Worm (Caenorhabditis elegans) whole organism, midembryonic: ENCODE measurements around the gene F20A1.4.
"Not testable (repeated sequence)": the region's sequence is repeated elsewhere in the genome, so short reads cannot be mapped to it uniquely, and the experiment has no call there.

Experiments used
- T22C8.4 ChIP-seq: fragments of 200-800 bp; sonication (Bioruptor generic); IDR thresholded peaks from 2 replicates; pipeline ENCODE4 v1.3.6; 2022; ENCODE audit warnings: missing genetic modification characterization, missing compliant biosample characterization
- cog-1 ChIP-seq: sonication (generic microtip); optimal IDR thresholded peaks from 2 replicates; lab custom pipeline; 2016; ENCODE audit warnings: missing genetic modification characterization, missing compliant biosample characterization
- flt-1 ChIP-seq: fragments of 200-800 bp; sonication (Bioruptor generic); IDR thresholded peaks from 2 replicates; pipeline ENCODE4 v1.3.6; 2022; ENCODE audit warnings: missing genetic modification characterization, missing compliant biosample characterization
- klf-2 ChIP-seq: fragments of 200-800 bp; sonication (Bioruptor generic); conservative IDR thresholded peaks from 2 replicates; pipeline ENCODE4 v1.3.6; 2022; ENCODE audit warnings: missing genetic modification reagents, missing genetic modification characterization, missing compliant biosample characterization
- med-1 ChIP-seq: sonication (generic microtip); optimal IDR thresholded peaks from 2 replicates; lab custom pipeline; 2017; ENCODE audit warnings: missing genetic modification characterization, mild to moderate bottlenecking, missing compliant biosample characterization, antibody characterized with exemption, missing genetic modification reagents; ENCODE audit not compliant: insufficient read depth
- ref-1 ChIP-seq: fragments of 200-800 bp; sonication (Bioruptor generic); conservative IDR thresholded peaks from 2 replicates; pipeline ENCODE4 v1.3.6; 2022; ENCODE audit warnings: missing genetic modification reagents, missing genetic modification characterization, missing compliant biosample characterization
- tab-1 ChIP-seq: fragments of 200-800 bp; sonication (Bioruptor generic); IDR thresholded peaks from 2 replicates; pipeline ENCODE4 v1.3.6; 2022; ENCODE audit warnings: missing genetic modification characterization, missing compliant biosample characterization
- ztf-23 ChIP-seq: fragments of 200-800 bp; sonication (Bioruptor generic); IDR thresholded peaks from 2 replicates; pipeline ENCODE4 v1.3.6; 2022; ENCODE audit warnings: missing genetic modification reagents, missing genetic modification characterization, missing compliant biosample characterization
- ztf-29 ChIP-seq: fragments of 200-800 bp; sonication (Bioruptor generic); IDR thresholded peaks from 2 replicates; pipeline ENCODE4 v1.3.6; 2022; ENCODE audit warnings: missing genetic modification reagents, missing genetic modification characterization, missing compliant biosample characterization

Gene F20A1.4

ce11 chrV:7021772-7022171, at the start of gene F20A1.4:
Gene F20A1.4, minus strand, starts transcription at chrV:7021872.
- TF ChIP-seq cog-1 (no peak), T22C8.4 (GFP tag; lab: Robert Waterston, UW) (no peak), tab-1 (GFP tag; lab: Robert Waterston, UW) (no peak), ztf-29 (GFP tag; lab: Robert Waterston, UW) (no peak), ref-1 (GFP tag; lab: Robert Waterston, UW) (no peak), klf-2 (GFP tag; lab: Robert Waterston, UW) (no peak), med-1 (GFP tag; lab: Kevin White, UChicago) (no peak), flt-1 (GFP tag; lab: Robert Waterston, UW) (no peak), ztf-23 (GFP tag; lab: Robert Waterston, UW) (no peak)

ce11 chrV:7069605-7070004, 47.9 kb upstream of the F20A1.4 start:
- TF ChIP-seq T22C8.4 (GFP tag; lab: Robert Waterston, UW) (no peak), ztf-23 (GFP tag; lab: Robert Waterston, UW) (no peak), flt-1 (GFP tag; lab: Robert Waterston, UW) (no peak), ref-1 (GFP tag; lab: Robert Waterston, UW) (no peak), cog-1 (no peak), ztf-29 (GFP tag; lab: Robert Waterston, UW) (no peak), tab-1 (GFP tag; lab: Robert Waterston, UW) (no peak), med-1 (GFP tag; lab: Kevin White, UChicago) (no peak), klf-2 (GFP tag; lab: Robert Waterston, UW) (no peak)

ce11 chrV:7068861-7069260, 47.2 kb upstream of the F20A1.4 start:
- TF ChIP-seq ref-1 (GFP tag; lab: Robert Waterston, UW) (no peak), tab-1 (GFP tag; lab: Robert Waterston, UW) (no peak), klf-2 (GFP tag; lab: Robert Waterston, UW) (no peak), med-1 (GFP tag; lab: Kevin White, UChicago) (no peak), flt-1 (GFP tag; lab: Robert Waterston, UW) (no peak)

ce11 chrV:7065226-7065625, 43.6 kb upstream of the F20A1.4 start, which contains the start of gene Y57E12AR.1:
Gene Y57E12AR.1, minus strand, starts transcription at chrV:7065326.
- TF ChIP-seq ztf-23 (GFP tag; lab: Robert Waterston, UW) (no peak), ref-1 (GFP tag; lab: Robert Waterston, UW) (no peak), med-1 (GFP tag; lab: Kevin White, UChicago) (no peak), flt-1 (GFP tag; lab: Robert Waterston, UW) (no peak), tab-1 (GFP tag; lab: Robert Waterston, UW) (no peak), T22C8.4 (GFP tag; lab: Robert Waterston, UW) (no peak), klf-2 (GFP tag; lab: Robert Waterston, UW) (no peak), cog-1 (no peak)

- TF ChIP-seq T22C8.4, ztf-23, ref-1 (GFP tag; lab: Robert Waterston, UW): not testable (repeated sequence)
These were observed 41.1 kb upstream of the F20A1.4 start, which contains the start of gene tmem-258 for ce11 chrV:7062790-7063189. Gene tmem-258, plus strand, starts transcription at chrV:7063174.

ce11 chrV:7060396-7060795, 38.7 kb upstream of the F20A1.4 start, which contains the start of the genes Y57E12AL.6 and Y57E12AL.1:
Gene Y57E12AL.6, minus strand, starts transcription at chrV:7060470.
Gene Y57E12AL.1, plus strand, starts transcription at chrV:7060530.
- TF ChIP-seq tab-1 (GFP tag; lab: Robert Waterston, UW) (0 out of 2 replicates have a peak, but pooled peaks have one; percentile 38), ztf-29 (GFP tag; lab: Robert Waterston, UW) (0 out of 2 replicates have a peak, but pooled peaks have one; percentile 15), T22C8.4 (GFP tag; lab: Robert Waterston, UW) (peak; percentile 54), ref-1 (GFP tag; lab: Robert Waterston, UW) (no peak), klf-2 (GFP tag; lab: Robert Waterston, UW) (peak; percentile 50; the same call in 1 of the 2 replicates), ztf-23 (GFP tag; lab: Robert Waterston, UW) (peak; percentile 80), cog-1 (peak; percentile 43), med-1 (GFP tag; lab: Kevin White, UChicago) (peak; percentile 56), flt-1 (GFP tag; lab: Robert Waterston, UW) (peak; percentile 54)

ce11 chrV:7059350-7059749, 37.7 kb upstream of the F20A1.4 start, which contains the start of gene mdt-6:
Gene mdt-6, minus strand, starts transcription at chrV:7059624.
- TF ChIP-seq ztf-23 (GFP tag; lab: Robert Waterston, UW) (no peak), ztf-29 (GFP tag; lab: Robert Waterston, UW) (no peak), tab-1 (GFP tag; lab: Robert Waterston, UW) (no peak), T22C8.4 (GFP tag; lab: Robert Waterston, UW) (no peak), flt-1 (GFP tag; lab: Robert Waterston, UW) (no peak), klf-2 (GFP tag; lab: Robert Waterston, UW) (no peak), med-1 (GFP tag; lab: Kevin White, UChicago) (no peak), cog-1 (no peak)

ce11 chrV:7057795-7058194, 36.1 kb upstream of the F20A1.4 start, which contains the start of gene Y57E12AL.2:
Gene Y57E12AL.2, plus strand, starts transcription at chrV:7058095.
- TF ChIP-seq ztf-23 (GFP tag; lab: Robert Waterston, UW); flt-1 (GFP tag; lab: Robert Waterston, UW); cog-1: not testable (repeated sequence)

- TF ChIP-seq cog-1: no peak
- TF ChIP-seq tab-1 (GFP tag; lab: Robert Waterston, UW): no peak
- no peak for TF ChIP-seq med-1 (GFP tag; lab: Kevin White, UChicago)
These were observed 32.9 kb upstream of the F20A1.4 start, which contains the start of gene spig-8 for ce11 chrV:7054598-7054997. Gene spig-8, plus strand, starts transcription at chrV:7054898.
